Fruit fly (Drosophila melanogaster) whole organism, embryonic: ENCODE results near the gene IscU.

Experiments used
- Bdp1 ChIP-seq: fragments of 200-800 bp; sonication (Bioruptor generic); optimal IDR thresholded peaks from 3 replicates; lab custom pipeline; 2016; ENCODE audit warnings: missing biosample characterization, missing genetic modification characterization
- CG10147 ChIP-seq: fragments of 200-800 bp; sonication (Bioruptor generic); optimal IDR thresholded peaks from 2 replicates; lab custom pipeline; 2019; ENCODE audit warnings: missing biosample characterization, mild to moderate bottlenecking, missing genetic modification characterization, moderate library complexity
- CG12104 ChIP-seq: fragments of 200-800 bp; sonication (Bioruptor generic); optimal IDR thresholded peaks from 3 replicates; lab custom pipeline; 2016; ENCODE audit warnings: missing biosample characterization, missing genetic modification characterization
- CG12391 ChIP-seq: fragments of 200-800 bp; sonication (Bioruptor generic); optimal IDR thresholded peaks from 3 replicates; lab custom pipeline; 2018; ENCODE audit warnings: missing biosample characterization, mild to moderate bottlenecking, missing genetic modification characterization, moderate library complexity
- CG14710 ChIP-seq: fragments of 200-800 bp; sonication (Bioruptor generic); optimal IDR thresholded peaks from 3 replicates; lab custom pipeline; 2019; ENCODE audit warnings: missing biosample characterization, mild to moderate bottlenecking, missing genetic modification characterization, moderate library complexity
- CG15514 ChIP-seq: fragments of 200-800 bp; sonication (Bioruptor generic); optimal IDR thresholded peaks from 3 replicates; lab custom pipeline; 2017; ENCODE audit warnings: missing biosample characterization, missing genetic modification characterization, mild to moderate bottlenecking, moderate library complexity, missing genetic modification reagents
- CG16779 ChIP-seq: fragments of 200-800 bp; sonication (Bioruptor generic); IDR thresholded peaks from 2 replicates; pipeline ENCODE4 v1.3.6; 2022; ENCODE audit warnings: missing biosample characterization, missing genetic modification characterization
- CG17186 ChIP-seq: fragments of 200-800 bp; sonication (Bioruptor generic); optimal IDR thresholded peaks from 3 replicates; lab custom pipeline; 2017; ENCODE audit warnings: missing biosample characterization, missing genetic modification reagents, missing genetic modification characterization
- CG17568 ChIP-seq: fragments of 200-800 bp; sonication (Bioruptor generic); optimal IDR thresholded peaks from 2 replicates; lab custom pipeline; 2018; ENCODE audit warnings: missing biosample characterization, mild to moderate bottlenecking, missing genetic modification characterization, moderate library complexity
- CG18476 ChIP-seq: fragments of 200-800 bp; sonication (Bioruptor generic); optimal IDR thresholded peaks from 2 replicates; lab custom pipeline; 2016; ENCODE audit warnings: missing biosample characterization, mild to moderate bottlenecking, missing genetic modification characterization
- CG2116 ChIP-seq: fragments of 200-800 bp; sonication (Bioruptor generic); optimal IDR thresholded peaks from 3 replicates; lab custom pipeline; 2018; ENCODE audit warnings: missing biosample characterization, mild to moderate bottlenecking, missing genetic modification characterization
- CG2129 ChIP-seq: fragments of 200-800 bp; sonication (Bioruptor generic); IDR thresholded peaks from 2 replicates; pipeline ENCODE4 v1.3.6; 2022; ENCODE audit warnings: missing biosample characterization, missing genetic modification characterization; ENCODE audit not compliant: partially characterized antibody
- CG2875 ChIP-seq: fragments of 200-800 bp; sonication (Bioruptor generic); optimal IDR thresholded peaks from 2 replicates; lab custom pipeline; 2017; ENCODE audit warnings: missing biosample characterization, mild to moderate bottlenecking, missing genetic modification characterization, missing genetic modification reagents
- CG31365 ChIP-seq: fragments of 200-800 bp; sonication (Bioruptor generic); optimal IDR thresholded peaks from 2 replicates; lab custom pipeline; 2018; ENCODE audit warnings: missing biosample characterization, mild to moderate bottlenecking, missing genetic modification characterization
- CG3838 ChIP-seq: fragments of 200-800 bp; sonication (Bioruptor generic); optimal IDR thresholded peaks from 3 replicates; lab custom pipeline; 2016; ENCODE audit warnings: missing biosample characterization, missing genetic modification characterization
- CG4328 ChIP-seq: fragments of 200-800 bp; sonication (Bioruptor generic); optimal IDR thresholded peaks from 3 replicates; lab custom pipeline; 2017; ENCODE audit warnings: missing biosample characterization, missing genetic modification reagents, missing genetic modification characterization
- CG6813 ChIP-seq: fragments of 200-800 bp; sonication (Bioruptor generic); optimal IDR thresholded peaks from 2 replicates; lab custom pipeline; 2017; ENCODE audit warnings: missing biosample characterization, missing genetic modification characterization, mild to moderate bottlenecking, moderate library complexity, missing genetic modification reagents
- CG7372 ChIP-seq: fragments of 200-800 bp; sonication (Bioruptor generic); IDR thresholded peaks from 2 replicates; pipeline ENCODE4 v1.3.6; 2022; ENCODE audit warnings: missing biosample characterization, missing genetic modification characterization
- CG7786 ChIP-seq: fragments of 200-800 bp; sonication (Bioruptor generic); optimal IDR thresholded peaks from 2 replicates; lab custom pipeline; 2016; ENCODE audit warnings: missing biosample characterization, missing genetic modification characterization
- Dll ChIP-seq: fragments of 200-800 bp; sonication (Bioruptor generic); IDR thresholded peaks from 4 replicates; pipeline ENCODE4 v1.3.6; 2022; ENCODE audit warnings: missing biosample characterization, missing genetic modification characterization; ENCODE audit not compliant: partially characterized antibody
- Doc2 ChIP-seq: fragments of 200-800 bp; sonication (Bioruptor generic); IDR thresholded peaks from 2 replicates; pipeline ENCODE4 v1.3.6; 2022; ENCODE audit warnings: missing biosample characterization, missing genetic modification characterization
- Fer3 ChIP-seq: fragments of 200-800 bp; sonication (Bioruptor generic); optimal IDR thresholded peaks from 2 replicates; lab custom pipeline; 2018; ENCODE audit warnings: missing biosample characterization, mild to moderate bottlenecking, missing genetic modification characterization, moderate library complexity
- Hsf ChIP-seq: fragments of 200-800 bp; sonication (Bioruptor generic); optimal IDR thresholded peaks from 3 replicates; lab custom pipeline; 2016; ENCODE audit warnings: missing biosample characterization, missing genetic modification characterization
- Max ChIP-seq: fragments of 200-800 bp; sonication (Bioruptor generic); optimal IDR thresholded peaks from 2 replicates; lab custom pipeline; 2016; ENCODE audit warnings: missing biosample characterization, mild to moderate bottlenecking, missing genetic modification characterization
- Neu2 ChIP-seq: fragments of 200-800 bp; sonication (Bioruptor generic); optimal IDR thresholded peaks from 3 replicates; lab custom pipeline; 2016; ENCODE audit warnings: missing biosample characterization, missing genetic modification characterization, borderline replicate concordance
- Optix ChIP-seq: fragments of 200-800 bp; sonication (Bioruptor generic); IDR thresholded peaks from 3 replicates; pipeline ENCODE4 v1.3.6; 2022; ENCODE audit warnings: missing biosample characterization, missing genetic modification characterization
- Side ChIP-seq: fragments of 200-800 bp; sonication (Bioruptor generic); optimal IDR thresholded peaks from 2 replicates; lab custom pipeline; 2016; ENCODE audit warnings: missing biosample characterization, missing genetic modification characterization
- ap ChIP-seq: fragments of 200-800 bp; sonication (Bioruptor generic); IDR thresholded peaks from 2 replicates; pipeline ENCODE4 v1.3.6; 2022; ENCODE audit warnings: missing biosample characterization, missing genetic modification characterization
- chif ChIP-seq, 2 experiments: fragments of 200-800 bp; sonication (Bioruptor generic); optimal IDR thresholded peaks; 3 replicates each; lab custom pipeline; 2016; ENCODE audit warnings: missing biosample characterization in 2 of 2, missing genetic modification characterization in 2 of 2
- chinmo ChIP-seq: fragments of 200-800 bp; sonication (Bioruptor generic); IDR thresholded peaks from 4 replicates; pipeline ENCODE4 v1.3.6; 2022; ENCODE audit warnings: missing biosample characterization, missing genetic modification characterization; ENCODE audit not compliant: partially characterized antibody
- chn ChIP-seq: fragments of 200-800 bp; sonication (Bioruptor generic); optimal IDR thresholded peaks from 2 replicates; lab custom pipeline; 2016; ENCODE audit warnings: missing biosample characterization, missing genetic modification characterization
- croc ChIP-seq: fragments of 200-800 bp; sonication (Bioruptor generic); conservative IDR thresholded peaks from 3 replicates; pipeline ENCODE4 v1.3.6; 2022; ENCODE audit warnings: missing biosample characterization, missing genetic modification characterization
- crp ChIP-seq, 2 experiments: fragments of 200-800 bp; sonication (Bioruptor generic); optimal IDR thresholded peaks; 2 replicates in 1 of 2; 3 replicates in 1 of 2; lab custom pipeline; 2017; ENCODE audit warnings: missing biosample characterization in 2 of 2, missing genetic modification characterization in 2 of 2, mild to moderate bottlenecking in 1 of 2, moderate library complexity in 1 of 2
- ewg ChIP-seq: fragments of 200-800 bp; sonication (Bioruptor generic); optimal IDR thresholded peaks from 3 replicates; lab custom pipeline; 2017; ENCODE audit warnings: mild to moderate bottlenecking, missing biosample characterization, missing genetic modification reagents, missing genetic modification characterization
- grau ChIP-seq: fragments of 200-800 bp; optimal IDR thresholded peaks from 3 replicates; lab custom pipeline; 2019; ENCODE audit warnings: missing biosample characterization, mild to moderate bottlenecking, missing genetic modification characterization, moderate library complexity
- gt ChIP-seq: fragments of 200-800 bp; sonication (Bioruptor generic); IDR thresholded peaks from 2 replicates; pipeline ENCODE4 v1.3.6; 2022; ENCODE audit warnings: missing biosample characterization, missing genetic modification characterization
- hbn ChIP-seq: fragments of 200-800 bp; sonication (Bioruptor generic); IDR thresholded peaks from 2 replicates; pipeline ENCODE4 v1.3.6; 2022; ENCODE audit warnings: missing biosample characterization, missing genetic modification characterization; ENCODE audit not compliant: partially characterized antibody
- kah ChIP-seq: fragments of 200-800 bp; sonication (Bioruptor generic); optimal IDR thresholded peaks from 2 replicates; lab custom pipeline; 2018; ENCODE audit warnings: missing biosample characterization, mild to moderate bottlenecking, missing genetic modification characterization
- lbe ChIP-seq: fragments of 200-800 bp; sonication (Bioruptor generic); optimal IDR thresholded peaks from 2 replicates; lab custom pipeline; 2016; ENCODE audit warnings: missing biosample characterization, mild to moderate bottlenecking, missing genetic modification characterization
- lmd ChIP-seq: fragments of 200-800 bp; sonication (Bioruptor generic); IDR thresholded peaks from 2 replicates; pipeline ENCODE4 v1.3.6; 2022; ENCODE audit warnings: missing biosample characterization, missing genetic modification characterization
- nmo ChIP-seq: fragments of 200-800 bp; sonication (Bioruptor generic); optimal IDR thresholded peaks from 2 replicates; lab custom pipeline; 2018; ENCODE audit warnings: missing biosample characterization, mild to moderate bottlenecking, missing genetic modification characterization, moderate library complexity
- pb ChIP-seq: fragments of 200-800 bp; sonication (Bioruptor generic); optimal IDR thresholded peaks from 3 replicates; lab custom pipeline; 2016; ENCODE audit warnings: missing biosample characterization, missing genetic modification characterization
- psq ChIP-seq: fragments of 200-800 bp; sonication (Bioruptor generic); optimal IDR thresholded peaks from 2 replicates; lab custom pipeline; 2017; ENCODE audit warnings: missing biosample characterization, missing genetic modification characterization
- shn ChIP-seq: fragments of 200-800 bp; sonication (Bioruptor generic); optimal IDR thresholded peaks from 3 replicates; lab custom pipeline; 2016; ENCODE audit warnings: missing biosample characterization, missing genetic modification characterization
- sim ChIP-seq: fragments of 200-800 bp; sonication (Bioruptor generic); IDR thresholded peaks from 2 replicates; pipeline ENCODE4 v1.3.6; 2022; ENCODE audit warnings: missing biosample characterization, missing genetic modification characterization
- sna ChIP-seq: fragments of 200-800 bp; sonication (Bioruptor generic); IDR thresholded peaks from 2 replicates; pipeline ENCODE4 v1.3.6; 2022; ENCODE audit warnings: missing biosample characterization, missing genetic modification characterization; ENCODE audit not compliant: partially characterized antibody
- tap ChIP-seq: fragments of 200-800 bp; optimal IDR thresholded peaks from 3 replicates; lab custom pipeline; 2019; ENCODE audit warnings: missing biosample characterization, mild to moderate bottlenecking, missing genetic modification characterization, moderate library complexity
- tin ChIP-seq: fragments of 200-800 bp; sonication (Bioruptor generic); optimal IDR thresholded peaks from 3 replicates; lab custom pipeline; 2016; ENCODE audit warnings: missing biosample characterization, missing genetic modification characterization
- trem ChIP-seq: fragments of 200-800 bp; optimal IDR thresholded peaks from 3 replicates; lab custom pipeline; 2019; ENCODE audit warnings: missing biosample characterization, mild to moderate bottlenecking, missing genetic modification characterization, moderate library complexity

Gene IscU

dm6 chr3R:8820428-8820912 lies 3.5 kb downstream of the IscU start, which contains the start of gene aqz (continued):
- TF ChIP-seq CG2875 (GFP tag; lab: Kevin White, UChicago) (no peak), Optix (GFP tag; lab: Robert Waterston, UW) (no peak), lbe (GFP tag; lab: Kevin White, UChicago) (no peak), pb (peak; percentile 59), Neu2 (GFP tag; lab: Kevin White, UChicago) (peak; percentile 91), CG14710 (tag; lab: Kevin White, UChicago) (peak; percentile 96), CG7786 (GFP tag; lab: Kevin White, UChicago) (no peak), Side (GFP tag; lab: Kevin White, UChicago) (peak; percentile 74), shn (GFP tag; lab: Kevin White, UChicago) (peak; percentile 70), CG7372 (GFP tag; lab: Robert Waterston, UW) (peak; percentile 57), CG4328 (GFP tag; lab: Kevin White, UChicago) (no peak), sna (GFP tag; lab: Robert Waterston, UW) (peak; percentile 23; the same call in 1 of the 2 replicates), chinmo (GFP tag; lab: Robert Waterston, UW) (peak; percentile 75; the same call in 2 of the 4 replicates), hbn (no peak; the same call in 1 of the 2 replicates), Max (GFP tag; lab: Kevin White, UChicago) (no peak), CG3838 (GFP tag; lab: Kevin White, UChicago) (no peak), CG10147 (peak; percentile 5), sim (GFP tag; lab: Robert Waterston, UW) (0 out of 2 replicates have a peak, but pooled peaks have one; percentile 36), CG2129 (GFP tag; lab: Robert Waterston, UW) (no peak), CG18476 (GFP tag; lab: Kevin White, UChicago) (peak; percentile 3), Hsf (peak; percentile 45), chif (GFP tag; optimal IDR thresholded peaks at IDR 0.05; lab: Kevin White, UChicago) (peak; percentile 46 to 69), CG17186 (GFP tag; lab: Kevin White, UChicago) (peak; percentile 69), trem (tag; lab: Kevin White, UChicago) (peak; percentile 80), CG12391 (peak; percentile 70), gt (GFP tag; lab: Robert Waterston, UW) (no peak), tin (GFP tag; lab: Kevin White, UChicago) (peak; percentile 54), ewg (peak; percentile 98), croc (GFP tag; lab: Robert Waterston, UW) (no peak), nmo (GFP tag; lab: Kevin White, UChicago) (peak; percentile 58), Dll (GFP tag; lab: Robert Waterston, UW) (peak; percentile 49; the same call in 1 of the 4 replicates), CG31365 (tag; lab: Kevin White, UChicago) (peak; percentile 54), Bdp1 (GFP tag; lab: Kevin White, UChicago) (peak; percentile 41), CG16779 (GFP tag; lab: Robert Waterston, UW) (peak; percentile 49; the same call in 1 of the 2 replicates), ap (GFP tag; lab: Robert Waterston, UW) (no peak), CG12104 (GFP tag; lab: Kevin White, UChicago) (no peak), CG17568 (GFP tag; lab: Kevin White, UChicago) (peak; percentile 68), crp (GFP tag; optimal IDR thresholded peaks at IDR 0.05; lab: Kevin White, UChicago) (peak in 1 of 2 experiments; percentile 51), Fer3 (tag; lab: Kevin White, UChicago) (peak; percentile 43), CG6813 (GFP tag; lab: Kevin White, UChicago) (peak; percentile 51), Doc2 (GFP tag; lab: Robert Waterston, UW) (no peak), tap (peak; percentile 34), chn (GFP tag; lab: Kevin White, UChicago) (peak; percentile 76), kah (GFP tag; lab: Kevin White, UChicago) (peak; percentile 68), CG2116 (GFP tag; lab: Kevin White, UChicago) (peak; percentile 100), CG15514 (peak; percentile 93), lmd (no peak; the same call in 1 of the 2 replicates), psq (peak; percentile 31), grau (tag; lab: Kevin White, UChicago) (peak; percentile 55)
